Fruit fly (Drosophila melanogaster) whole organism: Measurements from ENCODE around the gene Aasdh.

Experiments
- CG8478 ChIP-seq: fragments of >200 bp; optimal IDR thresholded peaks from 2 replicates; lab custom pipeline; 2018; ENCODE audit warnings: inconsistent platforms
- Dll ChIP-seq: fragments of >200 bp; optimal IDR thresholded peaks from 2 replicates; lab custom pipeline; 2017
- pan ChIP-seq: fragments of >200 bp; optimal IDR thresholded peaks from 2 replicates; lab custom pipeline; 2017
- psq ChIP-seq: fragments of >200 bp; optimal IDR thresholded peaks from 2 replicates; lab custom pipeline; 2017
- usp ChIP-seq: fragments of >200 bp; optimal IDR thresholded peaks from 2 replicates; lab custom pipeline; 2017; ENCODE audit warnings: missing biosample characterization, missing genetic modification characterization, mixed read lengths

DNA sequence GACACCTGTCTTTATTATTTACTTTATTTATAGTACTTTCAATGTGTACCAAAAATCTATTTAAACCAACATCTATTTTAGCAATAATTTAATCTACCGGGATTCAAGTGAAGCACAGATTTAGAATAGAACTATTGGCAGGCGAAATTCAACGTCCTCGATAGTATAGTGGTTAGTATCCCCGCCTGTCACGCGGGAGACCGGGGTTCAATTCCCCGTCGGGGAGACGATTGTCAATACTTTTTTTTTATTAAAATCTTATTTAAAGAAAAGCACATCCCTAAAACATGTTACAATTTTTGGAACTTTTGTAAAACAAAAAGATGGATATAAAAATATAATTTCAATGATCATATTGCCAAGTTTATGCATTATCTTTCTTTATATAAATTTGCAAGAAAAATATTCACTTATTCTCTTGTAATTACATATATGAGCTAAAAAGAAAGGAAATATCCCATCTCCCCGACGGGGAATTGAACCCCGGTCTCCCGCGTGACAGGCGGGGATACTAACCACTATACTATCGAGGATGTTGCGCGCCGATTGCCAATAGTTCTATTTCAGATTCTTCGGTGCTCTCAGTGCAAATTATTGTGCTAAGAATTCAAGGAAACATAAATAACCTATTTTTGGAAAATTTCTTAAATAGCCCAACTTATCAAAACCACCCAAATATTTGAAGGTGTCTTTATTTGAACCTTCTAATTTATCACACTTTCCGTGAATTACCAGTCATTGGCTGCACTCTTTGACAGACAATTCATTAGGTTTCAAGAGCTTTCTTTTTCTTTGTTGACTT lies 32.4 kb upstream of the Aasdh start, which contains the start of gene CG43796:
- TF ChIP-seq Dll (lab: Kevin White, UChicago) (no peak), usp (GFP tag; lab: Kevin White, UChicago) (no peak), CG8478 (no peak), psq (lab: Kevin White, UChicago) (no peak), pan (lab: Kevin White, UChicago) (no peak)
